Fruit fly (Drosophila melanogaster) whole organism, embryonic: ENCODE data around the gene CG5808.
A peak's percentile ranks its signal among the peaks of the same experiment; 100 is the strongest.

Experiments used
- CG10209 ChIP-seq: fragments of 200-800 bp; sonication (Bioruptor generic); optimal IDR thresholded peaks from 3 replicates; lab custom pipeline; 2017; ENCODE audit warnings: missing biosample characterization, mild to moderate bottlenecking, missing genetic modification characterization, missing genetic modification reagents
- CG12236 ChIP-seq: fragments of 200-800 bp; sonication (Bioruptor generic); optimal IDR thresholded peaks from 2 replicates; lab custom pipeline; 2016; ENCODE audit warnings: missing biosample characterization, missing genetic modification characterization
- CG8924 ChIP-seq: fragments of 200-800 bp; optimal IDR thresholded peaks from 3 replicates; lab custom pipeline; 2019; ENCODE audit warnings: missing biosample characterization, mild to moderate bottlenecking, missing genetic modification characterization, moderate library complexity
- Mrtf ChIP-seq: fragments of 200-800 bp; sonication (Bioruptor generic); IDR thresholded peaks from 3 replicates; pipeline ENCODE4 v1.3.6; 2022; ENCODE audit warnings: missing biosample characterization, missing genetic modification characterization
- cad ChIP-seq: fragments of >200 bp; optimal IDR thresholded peaks from 2 replicates; lab custom pipeline; 2017; ENCODE audit warnings: missing biosample characterization, missing genetic modification characterization
- hbn ChIP-seq: fragments of 200-800 bp; sonication (Bioruptor generic); IDR thresholded peaks from 2 replicates; pipeline ENCODE4 v1.3.6; 2022; ENCODE audit warnings: missing biosample characterization, missing genetic modification characterization; ENCODE audit not compliant: partially characterized antibody

DNA sequence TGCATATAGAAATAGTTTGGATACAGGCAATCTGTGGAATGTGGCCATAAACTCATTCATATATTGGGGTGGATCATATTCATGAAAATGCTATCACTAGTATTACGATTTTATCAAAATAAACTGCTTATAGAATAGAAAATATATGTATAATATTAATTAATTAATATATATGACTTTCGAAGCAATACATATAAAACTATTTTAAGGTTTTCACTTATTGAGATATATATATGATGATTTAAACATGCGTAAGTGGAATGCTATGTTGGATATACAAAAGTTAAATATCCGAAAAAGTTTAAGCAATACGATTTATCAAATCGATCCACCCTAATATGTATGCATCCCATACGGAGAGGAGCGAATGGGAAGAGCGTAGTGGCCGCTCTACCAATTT is 18.2 kb downstream of the CG5808 start:
- no peak for TF ChIP-seq hbn (GFP tag; lab: Robert Waterston, UW)
- no peak for TF ChIP-seq CG10209 (GFP tag; lab: Kevin White, UChicago)
- TF ChIP-seq CG8924 (tag; lab: Kevin White, UChicago) = peak; percentile 52
- no peak for TF ChIP-seq CG12236 (GFP tag; lab: Kevin White, UChicago)
- TF ChIP-seq cad = no peak
- no peak for TF ChIP-seq Mrtf
